Fruit fly (Drosophila melanogaster) whole organism, prepupa: Measurements from ENCODE around the gene CG10029.

Source experiments
- Blimp-1 ChIP-seq: fragments of 200-800 bp; sonication (Bioruptor generic); optimal IDR thresholded peaks from 3 replicates; lab custom pipeline; 2017; ENCODE audit warnings: missing biosample characterization, missing genetic modification characterization, mild to moderate bottlenecking, moderate library complexity, missing genetic modification reagents
- CG10631 ChIP-seq: fragments of 200-800 bp; sonication (Bioruptor generic); optimal IDR thresholded peaks from 2 replicates; lab custom pipeline; 2016; ENCODE audit warnings: missing biosample characterization, missing genetic modification characterization
- CG11762 ChIP-seq: fragments of 200-800 bp; sonication (Bioruptor generic); optimal IDR thresholded peaks from 3 replicates; lab custom pipeline; 2016; ENCODE audit warnings: missing biosample characterization, missing genetic modification characterization; ENCODE audit not compliant: insufficient read depth
- CG11902 ChIP-seq: fragments of 200-800 bp; sonication (Bioruptor generic); optimal IDR thresholded peaks from 3 replicates; lab custom pipeline; 2016; ENCODE audit warnings: missing biosample characterization, missing genetic modification characterization
- CG15336 ChIP-seq: fragments of 200-800 bp; sonication (Bioruptor generic); IDR thresholded peaks from 2 replicates; pipeline ENCODE4 v1.3.6; 2022; ENCODE audit warnings: missing biosample characterization, missing genetic modification characterization
- CG3032 ChIP-seq: fragments of 200-800 bp; optimal IDR thresholded peaks from 2 replicates; lab custom pipeline; 2019; ENCODE audit warnings: missing biosample characterization, mild to moderate bottlenecking, missing genetic modification characterization, moderate library complexity
- CG32006 ChIP-seq: fragments of 200-800 bp; sonication (Bioruptor generic); optimal IDR thresholded peaks from 3 replicates; lab custom pipeline; 2017; ENCODE audit warnings: missing biosample characterization, mild to moderate bottlenecking, missing genetic modification characterization
- CG34406 ChIP-seq: fragments of 200-800 bp; sonication (Bioruptor generic); optimal IDR thresholded peaks from 3 replicates; lab custom pipeline; 2016; ENCODE audit warnings: missing biosample characterization, missing genetic modification characterization
- CG3919 ChIP-seq: fragments of 200-800 bp; sonication (Bioruptor generic); optimal IDR thresholded peaks from 3 replicates; lab custom pipeline; 2016; ENCODE audit warnings: missing biosample characterization, missing genetic modification characterization
- CG4318 ChIP-seq: fragments of 200-800 bp; sonication (Bioruptor generic); optimal IDR thresholded peaks from 3 replicates; lab custom pipeline; 2017; ENCODE audit warnings: missing biosample characterization, mild to moderate bottlenecking, missing genetic modification characterization
- CG6163 ChIP-seq: fragments of 200-800 bp; sonication (Bioruptor generic); IDR thresholded peaks from 3 replicates; pipeline ENCODE4 v1.3.6; 2022; ENCODE audit warnings: missing biosample characterization, missing genetic modification characterization
- CG6276 ChIP-seq: fragments of 200-800 bp; sonication (Bioruptor generic); optimal IDR thresholded peaks from 2 replicates; lab custom pipeline; 2017; ENCODE audit warnings: missing biosample characterization, mild to moderate bottlenecking, missing genetic modification characterization
- CG6792 ChIP-seq: fragments of 200-800 bp; sonication (Bioruptor generic); optimal IDR thresholded peaks from 3 replicates; lab custom pipeline; 2016; ENCODE audit warnings: missing biosample characterization, missing genetic modification characterization
- CG6808 ChIP-seq: fragments of 200-800 bp; sonication (Bioruptor generic); optimal IDR thresholded peaks from 3 replicates; lab custom pipeline; 2017; ENCODE audit warnings: missing biosample characterization, missing genetic modification characterization, mild to moderate bottlenecking, moderate library complexity, missing genetic modification reagents
- CG6854 ChIP-seq: fragments of 200-800 bp; sonication (Bioruptor generic); optimal IDR thresholded peaks from 2 replicates; lab custom pipeline; 2017; ENCODE audit warnings: missing biosample characterization, mild to moderate bottlenecking, missing genetic modification characterization
- CG8119 ChIP-seq: fragments of 200-800 bp; sonication (Bioruptor generic); IDR thresholded peaks from 3 replicates; pipeline ENCODE4 v1.3.6; 2022; ENCODE audit warnings: missing biosample characterization, missing genetic modification characterization
- CG9139 ChIP-seq: fragments of 200-800 bp; sonication (Bioruptor generic); optimal IDR thresholded peaks from 3 replicates; lab custom pipeline; 2017; ENCODE audit warnings: missing biosample characterization, mild to moderate bottlenecking, missing genetic modification characterization
- Eip75B ChIP-seq: fragments of 200-800 bp; sonication (Bioruptor generic); optimal IDR thresholded peaks from 3 replicates; lab custom pipeline; 2016; ENCODE audit warnings: missing biosample characterization, missing genetic modification characterization
- Eip78C ChIP-seq: fragments of 200-800 bp; sonication (Bioruptor generic); peaks from one replicate; lab custom pipeline; 2016; ENCODE audit warnings: missing biosample characterization, missing genetic modification characterization
- Ets21C ChIP-seq: fragments of 200-800 bp; sonication (Bioruptor generic); optimal IDR thresholded peaks from 3 replicates; lab custom pipeline; 2016; ENCODE audit warnings: missing biosample characterization, missing genetic modification characterization
- Hr38 ChIP-seq: sonication (Bioruptor generic); optimal IDR thresholded peaks from 2 replicates; lab custom pipeline; 2016; ENCODE audit warnings: missing biosample characterization, missing genetic modification characterization
- Hr39 ChIP-seq: fragments of 200-800 bp; sonication (Bioruptor generic); optimal IDR thresholded peaks from 2 replicates; lab custom pipeline; 2016; ENCODE audit warnings: missing biosample characterization, missing genetic modification characterization
- Lpt ChIP-seq: fragments of 200-800 bp; sonication (Bioruptor generic); optimal IDR thresholded peaks from 3 replicates; lab custom pipeline; 2016; ENCODE audit warnings: missing biosample characterization, missing genetic modification characterization
- Met ChIP-seq: fragments of 200-800 bp; sonication (Bioruptor generic); optimal IDR thresholded peaks from 3 replicates; lab custom pipeline; 2016; ENCODE audit warnings: missing biosample characterization, missing genetic modification characterization
- OdsH ChIP-seq: fragments of 200-800 bp; sonication (Bioruptor generic); optimal IDR thresholded peaks from 3 replicates; lab custom pipeline; 2016; ENCODE audit warnings: missing biosample characterization, missing genetic modification characterization
- Sox102F ChIP-seq: fragments of 200-800 bp; sonication (Bioruptor generic); optimal IDR thresholded peaks from 2 replicates; lab custom pipeline; 2016; ENCODE audit warnings: missing biosample characterization, mild to moderate bottlenecking, missing genetic modification characterization
- Sox14 ChIP-seq: fragments of 200-800 bp; sonication (Bioruptor generic); optimal IDR thresholded peaks from 3 replicates; lab custom pipeline; 2016; ENCODE audit warnings: missing biosample characterization, missing genetic modification characterization
- achi ChIP-seq: fragments of 200-800 bp; sonication (Bioruptor generic); optimal IDR thresholded peaks from 3 replicates; lab custom pipeline; 2016; ENCODE audit warnings: missing biosample characterization, missing genetic modification characterization
- acj6 ChIP-seq: fragments of 200-800 bp; sonication (Bioruptor generic); optimal IDR thresholded peaks from 3 replicates; lab custom pipeline; 2016; ENCODE audit warnings: missing biosample characterization, missing genetic modification characterization
- dac ChIP-seq: fragments of 200-800 bp; sonication (Bioruptor generic); optimal IDR thresholded peaks from 2 replicates; lab custom pipeline; 2017; ENCODE audit warnings: missing biosample characterization, mild to moderate bottlenecking, missing genetic modification characterization
- dsx ChIP-seq: fragments of 200-800 bp; optimal IDR thresholded peaks from 3 replicates; lab custom pipeline; 2019; ENCODE audit warnings: missing biosample characterization, mild to moderate bottlenecking, missing genetic modification characterization, moderate library complexity; ENCODE audit not compliant: poor library complexity, severe bottlenecking
- eg ChIP-seq: fragments of 200-800 bp; sonication (Bioruptor generic); IDR thresholded peaks from 3 replicates; pipeline ENCODE4 v1.3.6; 2022; ENCODE audit warnings: missing biosample characterization, missing genetic modification characterization
- fd59A ChIP-seq: fragments of 200-800 bp; sonication (Bioruptor generic); optimal IDR thresholded peaks from 2 replicates; lab custom pipeline; 2017; ENCODE audit warnings: missing biosample characterization, mild to moderate bottlenecking, missing genetic modification characterization, missing genetic modification reagents
- fd85E ChIP-seq: fragments of 200-800 bp; sonication (Bioruptor generic); optimal IDR thresholded peaks from 3 replicates; lab custom pipeline; 2016; ENCODE audit warnings: missing biosample characterization, missing genetic modification characterization
- net ChIP-seq: fragments of 200-800 bp; sonication (Bioruptor generic); optimal IDR thresholded peaks from 3 replicates; lab custom pipeline; 2016; ENCODE audit warnings: missing biosample characterization, missing genetic modification characterization
- pdm3 ChIP-seq: fragments of 200-800 bp; sonication (Bioruptor generic); optimal IDR thresholded peaks from 3 replicates; lab custom pipeline; 2016; ENCODE audit warnings: missing biosample characterization, missing genetic modification characterization
- salr ChIP-seq, 2 experiments: fragments of 200-800 bp; sonication (Bioruptor generic); optimal IDR thresholded peaks; 3 replicates each; lab custom pipeline; 2016 to 2018; ENCODE audit warnings: missing biosample characterization in 2 of 2, missing genetic modification characterization in 2 of 2, mild to moderate bottlenecking in 1 of 2
- ss ChIP-seq, 2 experiments: fragments of 200-800 bp; sonication (Bioruptor generic); optimal IDR thresholded peaks; 2 replicates in 1 of 2; 3 replicates in 1 of 2; lab custom pipeline; 2017 to 2018; ENCODE audit warnings: mild to moderate bottlenecking in 2 of 2, missing biosample characterization in 2 of 2, missing genetic modification characterization in 2 of 2, moderate library complexity in 1 of 2
- topi ChIP-seq: fragments of 200-800 bp; sonication (Bioruptor generic); optimal IDR thresholded peaks from 3 replicates; lab custom pipeline; 2016; ENCODE audit warnings: missing biosample characterization, missing genetic modification characterization
- vri ChIP-seq: fragments of 200-800 bp; sonication (Bioruptor generic); optimal IDR thresholded peaks from 3 replicates; lab custom pipeline; 2016; ENCODE audit warnings: missing biosample characterization, mild to moderate bottlenecking, missing genetic modification characterization

Gene CG10029

dm6 chr3R:7326200-7326599, 9.2 kb upstream of the CG10029 start (continued):
- peak; percentile 23 for TF ChIP-seq CG11902 (GFP tag; lab: Kevin White, UChicago)
- no peak for TF ChIP-seq CG6163 (GFP tag; lab: Robert Waterston, UW)
- TF ChIP-seq CG9139 (GFP tag; lab: Kevin White, UChicago) = no peak
- peak in 1 of 2 experiments; percentile 25 for TF ChIP-seq salr (GFP tag; optimal IDR thresholded peaks at IDR 0.05; lab: Kevin White, UChicago)
- peak; percentile 13 for TF ChIP-seq Lpt (GFP tag; lab: Kevin White, UChicago)
- TF ChIP-seq Hr38 (GFP tag; lab: Kevin White, UChicago) = no peak
- TF ChIP-seq CG3919 (GFP tag; lab: Kevin White, UChicago) = peak; percentile 28
- no peak for TF ChIP-seq ss (GFP tag; optimal IDR thresholded peaks at IDR 0.05; lab: Kevin White, UChicago)
- TF ChIP-seq Eip78C (GFP tag; lab: Kevin White, UChicago) = peak; percentile 86
- TF ChIP-seq CG3032 (tag; lab: Kevin White, UChicago) = no peak
- TF ChIP-seq, all 60 proteins: peak for 29

dm6 chr3R:7322549-7322948, 5.5 kb upstream of the CG10029 start:
- no peak for TF ChIP-seq Met (GFP tag; lab: Kevin White, UChicago)
- no peak for TF ChIP-seq CG32006
- no peak for TF ChIP-seq topi (GFP tag; lab: Kevin White, UChicago)
- no peak for TF ChIP-seq ss (GFP tag; optimal IDR thresholded peaks at IDR 0.05; lab: Kevin White, UChicago)
- no peak for TF ChIP-seq Hr39 (GFP tag; lab: Kevin White, UChicago)
- TF ChIP-seq Eip75B (GFP tag; lab: Kevin White, UChicago) = no peak
- no peak for TF ChIP-seq CG10631 (GFP tag; lab: Kevin White, UChicago)
- TF ChIP-seq CG6854 (GFP tag; lab: Kevin White, UChicago) = peak; percentile 70
- peak; percentile 8 for TF ChIP-seq Blimp-1 (GFP tag; lab: Kevin White, UChicago)
- TF ChIP-seq Sox102F (GFP tag; lab: Kevin White, UChicago) = peak; percentile 35
- no peak for TF ChIP-seq pdm3 (GFP tag; lab: Kevin White, UChicago)
- TF ChIP-seq CG9139 (GFP tag; lab: Kevin White, UChicago) = no peak
- no peak for TF ChIP-seq Lpt (GFP tag; lab: Kevin White, UChicago)
- TF ChIP-seq Sox14 (GFP tag; lab: Kevin White, UChicago) = no peak
- no peak for TF ChIP-seq CG11762
- TF ChIP-seq vri = peak; percentile 79
- TF ChIP-seq CG4318 = no peak
- TF ChIP-seq eg (GFP tag; lab: Robert Waterston, UW) = no peak
- TF ChIP-seq CG8119 (GFP tag; lab: Robert Waterston, UW) = no peak
- TF ChIP-seq Ets21C (GFP tag; lab: Kevin White, UChicago) = no peak

dm6 chr3R:7313034-7313433, 4.0 kb downstream of the CG10029 start:
- TF ChIP-seq Ets21C (GFP tag; lab: Kevin White, UChicago) (no peak), Eip78C (GFP tag; lab: Kevin White, UChicago) (peak; percentile 9)
- TF ChIP-seq, all 60 proteins: peak for 1

- TF ChIP-seq CG6276 (GFP tag; lab: Kevin White, UChicago) (no peak), vri (peak; percentile 5), achi (GFP tag; lab: Kevin White, UChicago) (no peak), eg (GFP tag; lab: Robert Waterston, UW) (peak; percentile 56; the same call in 1 of the 3 replicates), ss (GFP tag; optimal IDR thresholded peaks at IDR 0.05; lab: Kevin White, UChicago) (peak in 1 of 2 experiments; percentile 48), CG6163 (GFP tag; lab: Robert Waterston, UW) (no peak), dac (GFP tag; lab: Kevin White, UChicago) (peak; percentile 23), CG34406 (GFP tag; lab: Kevin White, UChicago) (peak; percentile 2), net (GFP tag; lab: Kevin White, UChicago) (peak; percentile 32), CG9139 (GFP tag; lab: Kevin White, UChicago) (peak; percentile 8)
These were observed 6.4 kb downstream of the CG10029 start for dm6 chr3R:7310576-7310975.

dm6 chr3R:7309579-7310037, 7.4 kb downstream of the CG10029 start, which contains the start of gene rn:
Gene rn, minus strand, starts transcription at chr3R:7309629.
- TF ChIP-seq CG4318 (no peak), CG9139 (GFP tag; lab: Kevin White, UChicago) (no peak), CG3919 (GFP tag; lab: Kevin White, UChicago) (no peak), OdsH (GFP tag; lab: Kevin White, UChicago) (no peak), CG15336 (GFP tag; lab: Robert Waterston, UW) (0 out of 2 replicates have a peak, but pooled peaks have one; percentile 15), CG3032 (tag; lab: Kevin White, UChicago) (peak; percentile 8), CG32006 (peak; percentile 13), fd59A (GFP tag; lab: Kevin White, UChicago) (no peak), Met (GFP tag; lab: Kevin White, UChicago) (no peak), CG6808 (GFP tag; lab: Kevin White, UChicago) (no peak), Eip75B (GFP tag; lab: Kevin White, UChicago) (no peak), acj6 (no peak), fd85E (GFP tag; lab: Kevin White, UChicago) (no peak), dsx (GFP tag; lab: Kevin White, UChicago) (peak; percentile 12), CG6792 (GFP tag; lab: Kevin White, UChicago) (no peak), ss (GFP tag; optimal IDR thresholded peaks at IDR 0.05; lab: Kevin White, UChicago) (peak in 1 of 2 experiments; percentile 46), CG6854 (GFP tag; lab: Kevin White, UChicago) (no peak), CG8119 (GFP tag; lab: Robert Waterston, UW) (0 out of 3 replicates have a peak, but pooled peaks have one; percentile 50)
